Worm (Caenorhabditis elegans) whole organism, L4 larva: Measurements from ENCODE around the gene slc-17.1.

Source experiments
- attf-4 ChIP-seq: sonication (generic microtip); optimal IDR thresholded peaks from 3 replicates; lab custom pipeline; 2017; ENCODE audit warnings: missing biosample characterization, missing genetic modification characterization
- skn-1 ChIP-seq: fragments of 150-350 bp; optimal IDR thresholded peaks from 2 replicates; lab custom pipeline; 2014; ENCODE audit warnings: missing biosample characterization, missing genetic modification characterization

DNA sequence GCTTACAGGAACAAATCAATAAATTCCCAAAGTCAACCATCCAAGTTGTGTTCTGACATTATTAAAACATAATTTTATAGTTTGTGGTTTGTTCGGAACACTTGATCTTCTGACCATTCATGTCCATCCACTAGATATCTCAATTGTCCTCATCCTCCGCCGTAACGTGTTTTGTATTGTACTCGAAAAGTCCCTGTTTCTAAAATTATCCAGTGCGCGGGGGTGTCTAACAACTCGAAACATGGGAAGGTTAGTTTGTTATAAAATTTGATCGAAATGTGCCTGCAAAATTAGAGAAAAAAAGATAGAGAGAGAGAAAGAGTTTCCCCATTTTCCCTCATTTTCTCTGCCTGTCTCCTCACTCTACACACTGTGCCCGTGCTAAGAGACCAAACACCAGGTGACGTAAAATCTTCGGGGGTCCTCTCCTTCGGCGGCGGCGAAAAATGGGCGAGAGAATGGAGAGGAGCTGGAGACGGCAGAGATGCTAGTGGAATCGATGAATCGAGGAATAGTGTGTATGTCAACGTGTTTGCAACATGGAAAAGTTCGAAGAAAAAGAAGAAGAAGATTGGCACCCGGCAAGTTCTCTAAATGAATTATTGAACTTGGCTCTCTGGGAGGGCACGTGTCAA lies 41.0 kb upstream of the slc-17.1 start:
- TF ChIP-seq skn-1 (tag; lab: Kevin White, UChicago) (no peak), attf-4 (tag; lab: Kevin White, UChicago) (no peak)
